Worm (Caenorhabditis elegans) whole organism, L1 larva: ENCODE results near the gene sre-54.

Experiments
- lin-15B ChIP-seq: fragments of 150-350 bp; sonication (generic microtip); optimal IDR thresholded peaks from 3 replicates; lab custom pipeline; 2014; ENCODE audit warnings: missing biosample characterization, missing genetic modification characterization
- nhr-237 ChIP-seq: fragments of 150-350 bp; optimal IDR thresholded peaks from 2 replicates; lab custom pipeline; 2014; ENCODE audit warnings: missing biosample characterization, missing genetic modification characterization
- skn-1 ChIP-seq: fragments of 150-350 bp; optimal IDR thresholded peaks from 2 replicates; lab custom pipeline; 2014; ENCODE audit warnings: missing biosample characterization, missing genetic modification characterization
- ztf-11 ChIP-seq, 2 experiments: sonication (generic microtip); optimal IDR thresholded peaks; 2 replicates each; lab custom pipeline; 2016 to 2017; ENCODE audit warnings: missing genetic modification characterization in 2 of 2, missing biosample characterization in 1 of 2, missing compliant biosample characterization in 1 of 2

ce11 chrII:12300680-12301079 is 32.0 kb upstream of the sre-54 start:
- TF ChIP-seq nhr-237 (no peak), ztf-11 (tag; optimal IDR thresholded peaks at IDR 0.05; lab: Kevin White, UChicago) (no peak), skn-1 (no peak), lin-15B (tag; lab: Kevin White, UChicago) (no peak)
